Worm (Caenorhabditis elegans) whole organism, L2 larva: ENCODE results near the gene best-12.

ENCODE experiments used
- F13H6.1 ChIP-seq: sonication (generic microtip); optimal IDR thresholded peaks from 2 replicates; lab custom pipeline; 2016; ENCODE audit warnings: missing genetic modification characterization, missing compliant biosample characterization
- R02D3.7 ChIP-seq: fragments of 150-350 bp; optimal IDR thresholded peaks from 2 replicates; lab custom pipeline; 2014; ENCODE audit warnings: missing biosample characterization, missing genetic modification characterization
- ZK546.5 ChIP-seq: sonication (generic microtip); optimal IDR thresholded peaks from 2 replicates; lab custom pipeline; 2017; ENCODE audit warnings: missing biosample characterization, missing genetic modification characterization
- alr-1 ChIP-seq: fragments of 150-350 bp; optimal IDR thresholded peaks from 2 replicates; lab custom pipeline; 2014; ENCODE audit warnings: missing biosample characterization, missing genetic modification characterization
- blmp-1 ChIP-seq: sonication (generic microtip); optimal IDR thresholded peaks from 2 replicates; lab custom pipeline; 2017; ENCODE audit warnings: missing genetic modification characterization, mild to moderate bottlenecking, missing compliant biosample characterization, antibody characterized with exemption, moderate library complexity; ENCODE audit not compliant: insufficient read depth
- ceh-16 ChIP-seq: fragments of 150-350 bp; optimal IDR thresholded peaks from 2 replicates; lab custom pipeline; 2014; ENCODE audit warnings: missing biosample characterization, missing genetic modification characterization
- ceh-82 ChIP-seq: fragments of 150-350 bp; optimal IDR thresholded peaks from 2 replicates; lab custom pipeline; 2014; ENCODE audit warnings: missing biosample characterization, missing genetic modification characterization
- dmd-4 ChIP-seq: sonication (generic microtip); optimal IDR thresholded peaks from 2 replicates; lab custom pipeline; 2017; ENCODE audit warnings: missing biosample characterization, missing genetic modification characterization
- elt-1 ChIP-seq: fragments of 150-350 bp; optimal IDR thresholded peaks from 2 replicates; lab custom pipeline; 2014; ENCODE audit warnings: missing biosample characterization, missing genetic modification characterization
- fos-1 ChIP-seq: fragments of 150-350 bp; optimal IDR thresholded peaks from 2 replicates; lab custom pipeline; 2014; ENCODE audit warnings: missing biosample characterization, missing genetic modification characterization
- gmeb-1 ChIP-seq: fragments of 150-350 bp; optimal IDR thresholded peaks from 2 replicates; lab custom pipeline; 2014; ENCODE audit warnings: missing biosample characterization, missing genetic modification characterization
- lin-13 ChIP-seq: fragments of 150-350 bp; optimal IDR thresholded peaks from 2 replicates; lab custom pipeline; 2014; ENCODE audit warnings: missing biosample characterization, missing genetic modification reagents, missing genetic modification characterization
- lin-39 ChIP-seq: fragments of 150-350 bp; optimal IDR thresholded peaks from 2 replicates; lab custom pipeline; 2014; ENCODE audit warnings: missing biosample characterization, missing genetic modification reagents, missing genetic modification characterization
- lsy-2 ChIP-seq, 2 experiments: fragments of 150-350 bp in 1 of 2; sonication (generic microtip) in 1 of 2; optimal IDR thresholded peaks; 2 replicates each; lab custom pipeline; 2014 to 2017; ENCODE audit warnings: missing biosample characterization in 2 of 2, missing genetic modification characterization in 2 of 2
- mab-5 ChIP-seq: fragments of 150-350 bp; optimal IDR thresholded peaks from 2 replicates; lab custom pipeline; 2014; ENCODE audit warnings: missing biosample characterization, missing genetic modification characterization
- nhr-11 ChIP-seq: fragments of 150-350 bp; optimal IDR thresholded peaks from 2 replicates; lab custom pipeline; 2014; ENCODE audit warnings: missing biosample characterization, missing genetic modification characterization
- nhr-21 ChIP-seq: fragments of 150-350 bp; optimal IDR thresholded peaks from 2 replicates; lab custom pipeline; 2014; ENCODE audit warnings: missing biosample characterization, missing genetic modification characterization
- nhr-23 ChIP-seq: fragments of 150-350 bp; optimal IDR thresholded peaks from 2 replicates; lab custom pipeline; 2014; ENCODE audit warnings: missing biosample characterization, missing genetic modification reagents, missing genetic modification characterization
- nhr-237 ChIP-seq: fragments of 150-350 bp; optimal IDR thresholded peaks from 2 replicates; lab custom pipeline; 2014; ENCODE audit warnings: missing biosample characterization, missing genetic modification characterization
- nhr-6 ChIP-seq: fragments of 150-350 bp; optimal IDR thresholded peaks from 2 replicates; lab custom pipeline; 2014; ENCODE audit warnings: missing biosample characterization, missing genetic modification characterization
- nhr-77 ChIP-seq: fragments of 150-350 bp; optimal IDR thresholded peaks from 2 replicates; lab custom pipeline; 2014; ENCODE audit warnings: missing biosample characterization, missing genetic modification characterization
- peb-1 ChIP-seq: fragments of 150-350 bp; optimal IDR thresholded peaks from 2 replicates; lab custom pipeline; 2014; ENCODE audit warnings: missing biosample characterization, missing genetic modification characterization
- sem-4 ChIP-seq: fragments of 150-350 bp; optimal IDR thresholded peaks from 2 replicates; lab custom pipeline; 2014; ENCODE audit warnings: missing biosample characterization, missing genetic modification reagents, missing genetic modification characterization
- skn-1 ChIP-seq: sonication (generic microtip); optimal IDR thresholded peaks from 2 replicates; lab custom pipeline; 2017; ENCODE audit warnings: missing biosample characterization, missing genetic modification characterization
- sma-3 ChIP-seq: sonication (generic microtip); optimal IDR thresholded peaks from 2 replicates; lab custom pipeline; 2016; ENCODE audit warnings: missing genetic modification reagents, missing genetic modification characterization, missing compliant biosample characterization
- sma-9 ChIP-seq, 2 experiments: fragments of 150-350 bp in 1 of 2; sonication (generic microtip) in 1 of 2; optimal IDR thresholded peaks; 2 replicates each; lab custom pipeline; 2014 to 2016; ENCODE audit warnings: missing genetic modification characterization in 2 of 2, mild to moderate bottlenecking in 1 of 2, missing biosample characterization in 1 of 2, missing compliant biosample characterization in 1 of 2, missing genetic modification reagents in 1 of 2, moderate library complexity in 1 of 2
- snpc-4 ChIP-seq: fragments of 150-350 bp; optimal IDR thresholded peaks from 2 replicates; lab custom pipeline; 2014; ENCODE audit warnings: missing biosample characterization, missing genetic modification characterization
- unc-55 ChIP-seq: fragments of 150-350 bp; sonication (generic microtip); optimal IDR thresholded peaks from 3 replicates; lab custom pipeline; 2014; ENCODE audit warnings: missing biosample characterization, missing genetic modification reagents, missing genetic modification characterization
- unc-62 ChIP-seq: fragments of 150-350 bp; optimal IDR thresholded peaks from 2 replicates; lab custom pipeline; 2014; ENCODE audit warnings: missing biosample characterization, missing genetic modification reagents, missing genetic modification characterization
- zag-1 ChIP-seq: fragments of 150-350 bp; optimal IDR thresholded peaks from 2 replicates; lab custom pipeline; 2014; ENCODE audit warnings: missing biosample characterization, missing genetic modification characterization
- ztf-1 ChIP-seq: fragments of 200-800 bp; sonication (Bioruptor generic); conservative IDR thresholded peaks from 2 replicates; pipeline ENCODE4 v1.3.6; 2022; ENCODE audit warnings: missing genetic modification characterization, missing compliant biosample characterization
- ztf-11 ChIP-seq: sonication (generic microtip); optimal IDR thresholded peaks from 2 replicates; lab custom pipeline; 2017; ENCODE audit warnings: missing biosample characterization, missing genetic modification characterization
- ztf-4 ChIP-seq: fragments of 150-350 bp; optimal IDR thresholded peaks from 2 replicates; lab custom pipeline; 2014; ENCODE audit warnings: missing biosample characterization, missing genetic modification characterization

The best-12 gene

DNA sequence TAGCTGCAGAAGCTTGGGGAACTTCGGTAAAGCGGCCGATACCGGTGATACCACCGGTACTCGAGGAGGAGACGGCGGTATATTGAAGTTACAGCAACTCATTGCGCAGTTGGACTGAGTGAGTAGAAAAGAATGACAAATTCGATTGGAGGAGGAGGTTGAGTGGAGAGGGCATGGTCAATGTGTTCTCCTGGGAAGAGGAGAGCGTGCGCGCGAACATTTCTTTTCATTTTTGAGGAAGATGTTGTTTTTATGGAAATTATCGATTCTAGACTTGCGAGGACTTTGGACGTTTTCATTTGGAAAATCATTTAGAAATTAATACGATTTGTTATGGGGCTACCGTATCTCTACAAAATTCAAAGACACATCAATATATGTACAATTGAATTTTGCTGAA lies 20.0 kb upstream of the best-12 start:
- no peak for TF ChIP-seq nhr-21
- no peak for TF ChIP-seq sem-4
- TF ChIP-seq nhr-23 = no peak
- TF ChIP-seq nhr-77 (tag; lab: Kevin White, UChicago) = no peak
- no peak for TF ChIP-seq nhr-11 (tag; lab: Kevin White, UChicago)
- TF ChIP-seq mab-5 (tag; lab: Kevin White, UChicago) = no peak
- TF ChIP-seq ZK546.5 (tag; lab: Kevin White, UChicago) = no peak
- no peak for TF ChIP-seq F13H6.1 (tag; lab: Kevin White, UChicago)
- TF ChIP-seq gmeb-1 (tag; lab: Kevin White, UChicago) = no peak
- no peak for TF ChIP-seq nhr-6 (tag; lab: Kevin White, UChicago)
- TF ChIP-seq lin-39 (tag; lab: Kevin White, UChicago) = no peak
- TF ChIP-seq zag-1 (tag; lab: Kevin White, UChicago) = no peak
- TF ChIP-seq unc-62 (GFP tag; lab: Kevin White, UChicago) = no peak
- TF ChIP-seq sma-3 (GFP tag; lab: Kevin White, UChicago) = no peak

DNA sequence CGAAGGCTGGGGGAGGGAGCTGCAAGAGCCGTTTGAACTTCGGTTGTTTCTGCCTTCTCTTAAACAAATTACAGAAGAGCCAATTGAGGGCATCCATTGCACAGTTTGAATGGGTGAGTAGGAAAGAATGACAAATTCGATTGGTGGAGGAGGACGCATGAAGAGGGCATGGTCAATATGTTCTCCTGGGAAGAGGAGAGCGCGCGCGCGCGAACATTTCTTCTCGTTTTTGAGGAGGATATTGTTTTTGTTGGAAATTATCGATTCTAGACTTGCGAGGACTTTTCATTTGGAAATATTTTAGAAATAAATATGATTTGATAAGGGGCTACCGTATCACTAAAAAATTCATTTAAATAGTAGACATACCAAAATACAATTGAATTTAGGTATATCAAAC lies 17.7 kb upstream of the best-12 start, which contains the start of gene T10C6.7:
T10C6.7 (minus strand) TSS at position 143 of the 400 bp plus-strand sequence.
- TF ChIP-seq blmp-1 (no peak), ztf-11 (tag; lab: Kevin White, UChicago) (no peak), mab-5 (tag; lab: Kevin White, UChicago) (no peak), ZK546.5 (tag; lab: Kevin White, UChicago) (no peak), unc-62 (GFP tag; lab: Kevin White, UChicago) (no peak), elt-1 (tag; lab: Kevin White, UChicago) (no peak), peb-1 (tag; lab: Kevin White, UChicago) (no peak), nhr-237 (tag; lab: Kevin White, UChicago) (no peak), ztf-1 (GFP tag; lab: Robert Waterston, UW) (no peak), dmd-4 (tag; lab: Kevin White, UChicago) (no peak), ztf-4 (tag; lab: Kevin White, UChicago) (no peak), lsy-2 (tag; optimal IDR thresholded peaks at IDR 0.05; lab: Kevin White, UChicago) (no peak), gmeb-1 (tag; lab: Kevin White, UChicago) (no peak), fos-1 (tag; lab: Kevin White, UChicago) (no peak), nhr-6 (tag; lab: Kevin White, UChicago) (no peak), F13H6.1 (tag; lab: Kevin White, UChicago) (no peak), ceh-82 (no peak)
- TF ChIP-seq, all 48 proteins: peak for 0

DNA sequence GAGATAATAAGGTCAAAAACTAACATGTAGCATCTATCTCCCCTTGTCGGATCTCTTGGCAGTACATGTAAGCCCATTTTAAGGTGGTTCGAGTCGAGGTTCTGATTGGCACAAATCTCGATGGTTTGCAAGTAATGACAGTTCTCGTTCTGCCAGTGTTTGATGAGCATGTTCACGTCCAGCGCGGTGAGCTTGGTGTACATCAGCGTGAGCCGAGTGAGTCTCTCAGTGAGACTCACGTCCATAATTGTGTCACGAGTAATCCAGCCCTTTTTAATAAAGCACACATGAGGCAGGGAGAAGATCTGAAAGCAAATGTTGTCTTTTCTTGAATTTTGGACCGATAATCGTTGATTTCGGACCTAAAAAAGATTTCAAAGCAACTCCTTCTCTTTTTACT lies 16.5 kb upstream of the best-12 start, which contains the start of gene T10C6.16:
T10C6.16 (minus strand) TSS at position 245 of the 400 bp plus-strand sequence.
- no peak for TF ChIP-seq lin-39 (tag; lab: Kevin White, UChicago)
- no peak for TF ChIP-seq ztf-1 (GFP tag; lab: Robert Waterston, UW)
- TF ChIP-seq nhr-77 (tag; lab: Kevin White, UChicago) = no peak
- TF ChIP-seq R02D3.7 = no peak
- no peak for TF ChIP-seq lsy-2 (tag; optimal IDR thresholded peaks at IDR 0.05; lab: Kevin White, UChicago)
- no peak for TF ChIP-seq sma-3 (GFP tag; lab: Kevin White, UChicago)
- no peak for TF ChIP-seq alr-1 (tag; lab: Kevin White, UChicago)
- TF ChIP-seq sma-9 (GFP tag; optimal IDR thresholded peaks at IDR 0.05; lab: Kevin White, UChicago) = no peak
- no peak for TF ChIP-seq sma-9 (tag; optimal IDR thresholded peaks at IDR 0.05; lab: Kevin White, UChicago)
- no peak for TF ChIP-seq snpc-4 (tag; lab: Kevin White, UChicago)
- TF ChIP-seq zag-1 (tag; lab: Kevin White, UChicago) = no peak

DNA sequence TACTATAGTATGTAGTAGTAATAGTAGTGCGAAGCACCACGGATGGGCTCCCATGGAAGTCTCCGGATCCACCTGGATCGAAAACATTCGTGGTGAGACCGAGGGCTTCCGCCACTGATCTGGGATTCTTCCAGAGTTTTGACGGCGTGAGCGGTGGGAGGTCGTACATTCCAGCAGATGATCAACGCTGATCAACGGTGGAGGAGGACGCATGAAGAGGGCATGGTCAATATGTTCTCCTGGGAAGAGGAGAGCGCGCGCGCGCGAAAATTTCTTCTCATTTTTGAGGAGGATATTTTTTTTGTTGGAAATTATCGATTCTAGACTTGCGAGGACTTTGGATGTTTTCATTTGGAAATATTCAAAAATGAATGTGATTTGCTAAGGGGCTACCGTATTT lies 15.8 kb upstream of the best-12 start:
- TF ChIP-seq ztf-4 (tag; lab: Kevin White, UChicago) (no peak), elt-1 (tag; lab: Kevin White, UChicago) (no peak), sma-9 (GFP tag; optimal IDR thresholded peaks at IDR 0.05; lab: Kevin White, UChicago) (no peak), sma-9 (tag; optimal IDR thresholded peaks at IDR 0.05; lab: Kevin White, UChicago) (no peak), lin-13 (GFP tag; lab: Kevin White, UChicago) (no peak), skn-1 (tag; lab: Kevin White, UChicago) (no peak), gmeb-1 (tag; lab: Kevin White, UChicago) (no peak), ceh-16 (tag; lab: Kevin White, UChicago) (no peak), unc-55 (GFP tag; lab: Kevin White, UChicago) (no peak), F13H6.1 (tag; lab: Kevin White, UChicago) (no peak), ZK546.5 (tag; lab: Kevin White, UChicago) (no peak), peb-1 (tag; lab: Kevin White, UChicago) (no peak)
- TF ChIP-seq, all 48 proteins: peak for 0
